Worm (Caenorhabditis elegans) whole organism, young adult: Measurements from ENCODE around the gene C52A11.3.

ENCODE experiments used
- B0261.1 ChIP-seq: sonication (generic microtip); optimal IDR thresholded peaks from 2 replicates; lab custom pipeline; 2016; ENCODE audit warnings: mild to moderate bottlenecking, missing genetic modification characterization, moderate library complexity, missing compliant biosample characterization
- D2030.7 ChIP-seq: fragments of 200-800 bp; sonication (Bioruptor generic); IDR thresholded peaks from 2 replicates; pipeline ENCODE4 v1.3.6; 2022; ENCODE audit warnings: missing genetic modification reagents, missing genetic modification characterization, missing compliant biosample characterization
- F33H1.4 ChIP-seq: fragments of 200-800 bp; sonication (Bioruptor generic); IDR thresholded peaks from 2 replicates; pipeline ENCODE4 v1.3.6; 2022; ENCODE audit warnings: missing genetic modification reagents, missing genetic modification characterization, missing compliant biosample characterization
- F37B4.10 ChIP-seq: fragments of 200-800 bp; sonication (Bioruptor generic); IDR thresholded peaks from 2 replicates; pipeline ENCODE4 v1.3.6; 2022; ENCODE audit warnings: missing genetic modification characterization, missing compliant biosample characterization
- F52B5.7 ChIP-seq: sonication (generic microtip); optimal IDR thresholded peaks from 2 replicates; lab custom pipeline; 2016; ENCODE audit warnings: mild to moderate bottlenecking, missing genetic modification characterization, missing compliant biosample characterization
- F57A8.1 ChIP-seq: fragments of 200-800 bp; sonication (Bioruptor generic); optimal IDR thresholded peaks from 2 replicates; lab custom pipeline; 2018; ENCODE audit warnings: mild to moderate bottlenecking, missing genetic modification characterization, moderate library complexity, missing compliant biosample characterization
- K11D2.4 ChIP-seq: fragments of 200-800 bp; sonication (Bioruptor generic); IDR thresholded peaks from 2 replicates; pipeline ENCODE4 v1.3.6; 2022; ENCODE audit warnings: missing genetic modification reagents, missing genetic modification characterization, missing compliant biosample characterization
- T07F8.4 ChIP-seq: sonication (generic microtip); optimal IDR thresholded peaks from 2 replicates; lab custom pipeline; 2016; ENCODE audit warnings: mild to moderate bottlenecking, missing genetic modification characterization, moderate library complexity, missing compliant biosample characterization
- T26A5.8 ChIP-seq: sonication (generic microtip); optimal IDR thresholded peaks from 2 replicates; lab custom pipeline; 2016; ENCODE audit warnings: missing genetic modification characterization, missing compliant biosample characterization
- Y56A3A.18 ChIP-seq: fragments of 200-800 bp; sonication (Bioruptor generic); IDR thresholded peaks from 2 replicates; pipeline ENCODE4 v1.3.6; 2022; ENCODE audit warnings: missing genetic modification reagents, missing genetic modification characterization, missing compliant biosample characterization
- Y79H2A.3 ChIP-seq: fragments of 200-800 bp; sonication (Bioruptor generic); conservative IDR thresholded peaks from 2 replicates; pipeline ENCODE4 v1.3.6; 2022; ENCODE audit warnings: missing genetic modification reagents, missing genetic modification characterization, missing compliant biosample characterization
- cebp-2 ChIP-seq: fragments of 200-800 bp; sonication (Bioruptor generic); IDR thresholded peaks from 2 replicates; pipeline ENCODE4 v1.3.6; 2022; ENCODE audit warnings: missing genetic modification characterization, missing compliant biosample characterization
- ceh-79 ChIP-seq: sonication (generic microtip); optimal IDR thresholded peaks from 2 replicates; lab custom pipeline; 2017; ENCODE audit warnings: mild to moderate bottlenecking, missing genetic modification characterization, missing compliant biosample characterization
- dox-1 ChIP-seq: fragments of 200-800 bp; sonication (Bioruptor generic); IDR thresholded peaks from 2 replicates; pipeline ENCODE4 v1.3.6; 2022; ENCODE audit warnings: missing genetic modification reagents, missing genetic modification characterization, missing compliant biosample characterization
- efl-1 ChIP-seq: fragments of 150-350 bp; optimal IDR thresholded peaks from 2 replicates; lab custom pipeline; 2014; ENCODE audit warnings: missing biosample characterization, missing genetic modification reagents, missing genetic modification characterization
- egrh-3 ChIP-seq: fragments of 200-800 bp; sonication (Bioruptor generic); IDR thresholded peaks from 2 replicates; pipeline ENCODE4 v1.3.6; 2022; ENCODE audit warnings: missing genetic modification reagents, missing genetic modification characterization, missing compliant biosample characterization
- hlh-26 ChIP-seq: fragments of 200-800 bp; sonication (Bioruptor generic); conservative IDR thresholded peaks from 2 replicates; pipeline ENCODE4 v1.3.6; 2022; ENCODE audit warnings: missing genetic modification reagents, missing genetic modification characterization, missing compliant biosample characterization
- lin-26 ChIP-seq: fragments of 200-800 bp; sonication (Bioruptor generic); IDR thresholded peaks from 2 replicates; pipeline ENCODE4 v1.3.6; 2022; ENCODE audit warnings: missing genetic modification reagents, missing genetic modification characterization, missing compliant biosample characterization
- lin-40 ChIP-seq: sonication (generic microtip); optimal IDR thresholded peaks from 2 replicates; lab custom pipeline; 2016; ENCODE audit warnings: missing genetic modification characterization, mild to moderate bottlenecking, missing compliant biosample characterization, missing genotype, missing genetic modification reagents
- madf-10 ChIP-seq: sonication (generic microtip); optimal IDR thresholded peaks from 2 replicates; lab custom pipeline; 2016; ENCODE audit warnings: mild to moderate bottlenecking, missing genetic modification characterization, missing compliant biosample characterization
- madf-3 ChIP-seq: fragments of 200-800 bp; sonication (Bioruptor generic); IDR thresholded peaks from 2 replicates; pipeline ENCODE4 v1.3.6; 2022; ENCODE audit warnings: missing genetic modification reagents, missing genetic modification characterization, missing compliant biosample characterization
- madf-6 ChIP-seq: fragments of 200-800 bp; sonication (Bioruptor generic); IDR thresholded peaks from 2 replicates; pipeline ENCODE4 v1.3.6; 2022; ENCODE audit warnings: missing genetic modification reagents, missing genetic modification characterization, missing compliant biosample characterization
- mcd-1 ChIP-seq: fragments of 200-800 bp; sonication (Bioruptor generic); IDR thresholded peaks from 2 replicates; pipeline ENCODE4 v1.3.6; 2022; ENCODE audit warnings: missing genetic modification reagents, missing genetic modification characterization, missing compliant biosample characterization
- nfya-2 ChIP-seq: fragments of 200-800 bp; sonication (Bioruptor generic); IDR thresholded peaks from 2 replicates; pipeline ENCODE4 v1.3.6; 2022; ENCODE audit warnings: missing genetic modification reagents, missing genetic modification characterization, missing compliant biosample characterization
- nhr-120 ChIP-seq: fragments of 200-800 bp; sonication (Bioruptor generic); IDR thresholded peaks from 2 replicates; pipeline ENCODE4 v1.3.6; 2022; ENCODE audit warnings: missing genetic modification characterization, missing compliant biosample characterization
- nhr-27 ChIP-seq: fragments of 200-800 bp; sonication (Bioruptor generic); optimal IDR thresholded peaks from 2 replicates; lab custom pipeline; 2018; ENCODE audit warnings: mild to moderate bottlenecking, missing genetic modification characterization, moderate library complexity, missing compliant biosample characterization
- nhr-80 ChIP-seq: sonication (generic microtip); optimal IDR thresholded peaks from 2 replicates; lab custom pipeline; 2016; ENCODE audit warnings: missing genetic modification characterization, missing compliant biosample characterization
- pbrm-1 ChIP-seq: fragments of 200-800 bp; sonication (Bioruptor generic); IDR thresholded peaks from 2 replicates; pipeline ENCODE4 v1.3.6; 2022; ENCODE audit warnings: missing genetic modification reagents, missing genetic modification characterization, missing compliant biosample characterization
- rec-8 ChIP-seq, 2 experiments: sonication (generic microtip); optimal IDR thresholded peaks; 2 replicates each; lab custom pipeline; 2016; ENCODE audit warnings: mild to moderate bottlenecking in 2 of 2, missing genetic modification characterization in 2 of 2, missing genetic modification reagents in 2 of 2, missing genotype in 2 of 2, missing biosample characterization in 1 of 2, missing compliant biosample characterization in 1 of 2, moderate library complexity in 1 of 2
- sea-2 ChIP-seq: fragments of 200-800 bp; sonication (Bioruptor generic); IDR thresholded peaks from 2 replicates; pipeline ENCODE4 v1.3.6; 2022; ENCODE audit warnings: missing genetic modification characterization, missing compliant biosample characterization
- snpc-1.1 ChIP-seq: sonication (generic microtip); optimal IDR thresholded peaks from 2 replicates; lab custom pipeline; 2017; ENCODE audit warnings: missing genetic modification characterization, mild to moderate bottlenecking, missing compliant biosample characterization, antibody characterized with exemption, moderate library complexity, missing genotype, missing genetic modification reagents; ENCODE audit not compliant: insufficient read depth
- snpc-1.3 ChIP-seq: sonication (generic microtip); optimal IDR thresholded peaks from 2 replicates; lab custom pipeline; 2017; ENCODE audit warnings: missing genetic modification characterization, mild to moderate bottlenecking, missing compliant biosample characterization, antibody characterized with exemption, moderate library complexity, missing genotype, missing genetic modification reagents; ENCODE audit not compliant: insufficient read depth
- unc-62 ChIP-seq: fragments of 150-350 bp; optimal IDR thresholded peaks from 2 replicates; lab custom pipeline; 2014; ENCODE audit warnings: missing biosample characterization, missing genetic modification reagents, missing genetic modification characterization
- zfh-2 ChIP-seq: fragments of 200-800 bp; sonication (Bioruptor generic); conservative IDR thresholded peaks from 2 replicates; pipeline ENCODE4 v1.3.6; 2022; ENCODE audit warnings: missing genetic modification reagents, missing genetic modification characterization, missing compliant biosample characterization
- ztf-26 ChIP-seq: sonication (generic microtip); optimal IDR thresholded peaks from 2 replicates; lab custom pipeline; 2017; ENCODE audit warnings: missing genetic modification characterization, missing compliant biosample characterization

The C52A11.3 gene

ce11 chrII:10703594-10704384 is 33.4 kb upstream of the C52A11.3 start, which contains the start of gene col-79:
TSS of gene col-79 (plus strand) at chrII:10703613.
- TF ChIP-seq Y79H2A.3 (GFP tag; lab: Robert Waterston, UW) (no peak), unc-62 (GFP tag; lab: Kevin White, UChicago) (no peak), K11D2.4 (no peak), mcd-1 (GFP tag; lab: Robert Waterston, UW) (0 out of 2 replicates have a peak, but pooled peaks have one; percentile 13), egrh-3 (GFP tag; lab: Robert Waterston, UW) (peak; percentile 68; the same call in 1 of the 2 replicates), ceh-79 (tag; lab: Kevin White, UChicago) (no peak), nhr-80 (no peak), B0261.1 (no peak), efl-1 (no peak), madf-3 (GFP tag; lab: Robert Waterston, UW) (no peak), nfya-2 (GFP tag; lab: Robert Waterston, UW) (no peak), T07F8.4 (tag; lab: Kevin White, UChicago) (no peak), cebp-2 (GFP tag; lab: Robert Waterston, UW) (no peak), T26A5.8 (tag; lab: Kevin White, UChicago) (no peak), F57A8.1 (no peak), zfh-2 (GFP tag; lab: Robert Waterston, UW) (peak; percentile 88), rec-8 (tag; optimal IDR thresholded peaks at IDR 0.05; lab: Kevin White, UChicago) (no peak), pbrm-1 (peak; percentile 13; the same call in 1 of the 2 replicates), hlh-26 (GFP tag; lab: Robert Waterston, UW) (no peak), madf-10 (tag; lab: Kevin White, UChicago) (no peak)

- TF ChIP-seq lin-40 (tag; lab: Kevin White, UChicago) (peak; percentile 8), madf-6 (GFP tag; lab: Robert Waterston, UW) (no peak)
Observed at ce11 chrII:10704575-10705170, 32.5 kb upstream of the C52A11.3 start, which contains the start of gene col-39. TSS of gene col-39 (plus strand) at chrII:10704916.

- no peak for TF ChIP-seq F52B5.7
- no peak for TF ChIP-seq snpc-1.1 (tag; lab: Kevin White, UChicago)
- peak; percentile 86 for TF ChIP-seq zfh-2 (GFP tag; lab: Robert Waterston, UW)
- TF ChIP-seq F37B4.10 (GFP tag; lab: Robert Waterston, UW) = no peak
- 0 out of 2 replicates have a peak, but pooled peaks have one; percentile 70 for TF ChIP-seq nhr-120
- TF ChIP-seq egrh-3 (GFP tag; lab: Robert Waterston, UW) = peak; percentile 80; the same call in 1 of the 2 replicates
- no peak for TF ChIP-seq K11D2.4
- TF ChIP-seq F33H1.4 (GFP tag; lab: Robert Waterston, UW) = no peak
- no peak for TF ChIP-seq D2030.7
- TF ChIP-seq ztf-26 (tag; lab: Kevin White, UChicago) = peak; percentile 31
- no peak for TF ChIP-seq efl-1
- TF ChIP-seq snpc-1.3 (tag; lab: Kevin White, UChicago) = no peak
- TF ChIP-seq dox-1 = 0 out of 2 replicates have a peak, but pooled peaks have one; percentile 38
- TF ChIP-seq sea-2 (GFP tag; lab: Robert Waterston, UW) = no peak
- no peak for TF ChIP-seq nhr-27 (tag; lab: Kevin White, UChicago)
- TF ChIP-seq Y56A3A.18 (GFP tag; lab: Robert Waterston, UW) = no peak
- 0 out of 2 replicates have a peak, but pooled peaks have one; percentile 24 for TF ChIP-seq lin-26 (GFP tag; lab: Robert Waterston, UW)
Observed at ce11 chrII:10705347-10705996, 31.7 kb upstream of the C52A11.3 start.
